Fruit fly (Drosophila melanogaster) whole organism, prepupa: ENCODE measurements around the gene Or88a.

Experiments
- CG16779 ChIP-seq: fragments of 200-800 bp; sonication (Bioruptor generic); optimal IDR thresholded peaks from 3 replicates; lab custom pipeline; 2017; ENCODE audit warnings: missing biosample characterization, mild to moderate bottlenecking, missing genetic modification characterization
- Eip93F ChIP-seq: fragments of 200-800 bp; sonication (Bioruptor generic); optimal IDR thresholded peaks from 2 replicates; lab custom pipeline; 2016; ENCODE audit warnings: missing biosample characterization, mild to moderate bottlenecking, missing genetic modification characterization
- Lpt ChIP-seq: fragments of 200-800 bp; sonication (Bioruptor generic); optimal IDR thresholded peaks from 3 replicates; lab custom pipeline; 2016; ENCODE audit warnings: missing biosample characterization, missing genetic modification characterization
- topi ChIP-seq: fragments of 200-800 bp; sonication (Bioruptor generic); optimal IDR thresholded peaks from 3 replicates; lab custom pipeline; 2016; ENCODE audit warnings: missing biosample characterization, missing genetic modification characterization

DNA sequence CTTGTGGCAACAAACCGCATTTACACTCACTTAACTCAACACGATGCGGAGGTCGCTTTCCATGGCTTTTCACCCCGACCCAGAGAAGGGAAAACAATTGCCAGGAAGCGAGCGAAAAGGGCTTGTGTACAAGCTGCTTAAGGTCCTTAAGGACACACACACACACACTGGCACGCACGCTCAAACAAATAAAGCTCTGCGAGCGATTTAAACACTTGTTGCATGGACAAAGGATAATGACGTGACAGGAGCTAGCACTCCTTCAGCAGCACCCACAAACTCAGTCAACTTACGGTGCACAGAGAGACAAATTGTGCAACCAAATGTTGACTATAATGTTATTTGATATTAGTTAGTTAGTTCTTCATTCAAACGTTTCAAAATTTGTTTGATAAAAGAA is 23.7 kb upstream of the Or88a start:
- TF ChIP-seq Lpt (no peak), topi (GFP tag; lab: Kevin White, UChicago) (no peak), CG16779 (tag; lab: Kevin White, UChicago) (no peak), Eip93F (GFP tag; lab: Kevin White, UChicago) (no peak)
